Fruit fly (Drosophila melanogaster): Measurements from ENCODE around the gene Rph.

Rph gene

dm6 chrX:10775690-10776089, 18.2 kb upstream of the Rph start:
- TF ChIP-seq CG7045 (GFP tag; optimal IDR thresholded peaks at IDR 0.05) (peak; percentile 56), CG1620 (GFP tag; optimal IDR thresholded peaks at IDR 0.05) (peak; percentile 84), Clk (GFP tag; optimal IDR thresholded peaks at IDR 0.05) (no peak), Mnt (GFP tag; optimal IDR thresholded peaks at IDR 0.05) (peak; percentile 66), CG7101 (tag; optimal IDR thresholded peaks at IDR 0.05) (peak; percentile 80), CG11617 (GFP tag; optimal IDR thresholded peaks at IDR 0.05) (peak; percentile 71), pad (GFP tag; optimal IDR thresholded peaks at IDR 0.05) (peak; percentile 60), kay (GFP tag; ENCODE audit: borderline replicate concordance) (peak; percentile 1), cnc (optimal IDR thresholded peaks at IDR 0.05) (no peak), ovo (GFP tag; optimal IDR thresholded peaks at IDR 0.05) (peak; percentile 63), tj (GFP tag; optimal IDR thresholded peaks at IDR 0.05) (peak; percentile 39), bab1 (GFP tag; optimal IDR thresholded peaks at IDR 0.05) (peak; percentile 84), CG14711 (tag; optimal IDR thresholded peaks at IDR 0.05) (peak; percentile 72), CG12768 (GFP tag; optimal IDR thresholded peaks at IDR 0.05) (peak; percentile 40), CG33017 (tag; optimal IDR thresholded peaks at IDR 0.05) (peak; percentile 65), Crg-1 (GFP tag; optimal IDR thresholded peaks at IDR 0.05) (peak; percentile 75), Hr96 (GFP tag; optimal IDR thresholded peaks at IDR 0.05) (no peak), toe (GFP tag; optimal IDR thresholded peaks at IDR 0.05) (peak; percentile 23), CG5204 (GFP tag; optimal IDR thresholded peaks at IDR 0.05) (peak; percentile 50), cic (GFP tag; optimal IDR thresholded peaks at IDR 0.05) (peak; percentile 20)

- no peak for TF ChIP-seq CG5204 (GFP tag; optimal IDR thresholded peaks at IDR 0.05)
- no peak for TF ChIP-seq cnc (optimal IDR thresholded peaks at IDR 0.05)
- no peak for TF ChIP-seq Clk (GFP tag; optimal IDR thresholded peaks at IDR 0.05)
- no peak for TF ChIP-seq CG33017 (tag; optimal IDR thresholded peaks at IDR 0.05)
- TF ChIP-seq tj (GFP tag; optimal IDR thresholded peaks at IDR 0.05): no peak
- TF ChIP-seq cic (GFP tag; optimal IDR thresholded peaks at IDR 0.05): no peak
- TF ChIP-seq ovo (GFP tag; optimal IDR thresholded peaks at IDR 0.05): no peak
- no peak for TF ChIP-seq pad (GFP tag; optimal IDR thresholded peaks at IDR 0.05)
- no peak for TF ChIP-seq Hr96 (GFP tag; optimal IDR thresholded peaks at IDR 0.05)
- TF ChIP-seq kay (GFP tag; ENCODE audit: borderline replicate concordance): no peak
Measured at dm6 chrX:10774957-10775682, 17.7 kb upstream of the Rph start.

dm6 chrX:10773562-10773961, 16.1 kb upstream of the Rph start:
- no peak for TF ChIP-seq toe (GFP tag; optimal IDR thresholded peaks at IDR 0.05)
- no peak for TF ChIP-seq CG7045 (GFP tag; optimal IDR thresholded peaks at IDR 0.05)
- no peak for TF ChIP-seq cnc (optimal IDR thresholded peaks at IDR 0.05)
- no peak for TF ChIP-seq CG7101 (tag; optimal IDR thresholded peaks at IDR 0.05)
- TF ChIP-seq ovo (GFP tag; optimal IDR thresholded peaks at IDR 0.05): no peak
- no peak for TF ChIP-seq Crg-1 (GFP tag; optimal IDR thresholded peaks at IDR 0.05)
- no peak for TF ChIP-seq pad (GFP tag; optimal IDR thresholded peaks at IDR 0.05)
- no peak for TF ChIP-seq Clk (GFP tag; optimal IDR thresholded peaks at IDR 0.05)
- TF ChIP-seq CG12768 (GFP tag; optimal IDR thresholded peaks at IDR 0.05): no peak
- TF ChIP-seq Mnt (GFP tag; optimal IDR thresholded peaks at IDR 0.05): no peak

DNA sequence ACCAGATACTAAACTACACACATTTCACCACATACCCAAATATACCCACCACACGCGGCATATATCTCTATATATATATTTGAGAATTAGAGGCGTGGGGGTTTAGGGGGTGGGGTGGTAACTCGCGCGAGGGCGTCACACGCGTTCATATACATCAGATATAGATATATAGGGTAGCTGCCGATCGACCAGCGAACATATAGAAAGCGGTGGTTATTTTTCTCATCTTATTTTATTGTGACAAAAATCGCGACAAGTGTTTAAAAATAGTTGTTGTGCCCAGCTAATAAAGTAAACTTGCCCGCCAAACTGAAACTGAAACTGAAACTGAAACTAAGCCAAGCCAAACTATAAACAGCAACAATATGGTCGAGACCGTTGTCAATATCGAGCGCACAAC, 15.2 kb upstream of the Rph start:
- TF ChIP-seq kay (GFP tag; ENCODE audit: borderline replicate concordance) (no peak), CG33017 (tag; optimal IDR thresholded peaks at IDR 0.05) (no peak), CG7101 (tag; optimal IDR thresholded peaks at IDR 0.05) (no peak), Clk (GFP tag; optimal IDR thresholded peaks at IDR 0.05) (no peak), cic (GFP tag; optimal IDR thresholded peaks at IDR 0.05) (no peak), toe (GFP tag; optimal IDR thresholded peaks at IDR 0.05) (no peak), ovo (GFP tag; optimal IDR thresholded peaks at IDR 0.05) (no peak), CG12768 (GFP tag; optimal IDR thresholded peaks at IDR 0.05) (no peak), Crg-1 (GFP tag; optimal IDR thresholded peaks at IDR 0.05) (no peak), tj (GFP tag; optimal IDR thresholded peaks at IDR 0.05) (no peak), CG14711 (tag; optimal IDR thresholded peaks at IDR 0.05) (no peak)

- TF ChIP-seq tj (GFP tag; optimal IDR thresholded peaks at IDR 0.05) (no peak), CG5204 (GFP tag; optimal IDR thresholded peaks at IDR 0.05) (no peak), Mnt (GFP tag; optimal IDR thresholded peaks at IDR 0.05) (peak; percentile 16), CG7101 (tag; optimal IDR thresholded peaks at IDR 0.05) (no peak), ovo (GFP tag; optimal IDR thresholded peaks at IDR 0.05) (peak; percentile 85), kay (GFP tag; ENCODE audit: borderline replicate concordance) (no peak), bab1 (GFP tag; optimal IDR thresholded peaks at IDR 0.05) (no peak), CG14711 (tag; optimal IDR thresholded peaks at IDR 0.05) (no peak), pad (GFP tag; optimal IDR thresholded peaks at IDR 0.05) (no peak), CG11617 (GFP tag; optimal IDR thresholded peaks at IDR 0.05) (no peak), CG1620 (GFP tag; optimal IDR thresholded peaks at IDR 0.05) (no peak), Clk (GFP tag; optimal IDR thresholded peaks at IDR 0.05) (no peak), CG7045 (GFP tag; optimal IDR thresholded peaks at IDR 0.05) (peak; percentile 11), cnc (optimal IDR thresholded peaks at IDR 0.05) (no peak), toe (GFP tag; optimal IDR thresholded peaks at IDR 0.05) (no peak)
Measured at dm6 chrX:10771856-10772592, 14.6 kb upstream of the Rph start, which contains the start of gene CG15211. Gene CG15211 (plus strand): TSS chrX:10772541.

All from whole organism, adult.